Fruit fly (Drosophila melanogaster) whole organism, embryonic: Measurements from ENCODE around the gene Sf3b3.

Experiments
- Antp ChIP-seq: fragments of 200-800 bp; sonication (Bioruptor generic); optimal IDR thresholded peaks from 3 replicates; lab custom pipeline; 2016; ENCODE audit warnings: missing biosample characterization, missing genetic modification characterization
- CG10654 ChIP-seq: fragments of 200-800 bp; sonication (Bioruptor generic); optimal IDR thresholded peaks from 2 replicates; lab custom pipeline; 2016; ENCODE audit warnings: missing biosample characterization, missing genetic modification characterization
- CG10979 ChIP-seq: fragments of 200-800 bp; sonication (Bioruptor generic); optimal IDR thresholded peaks from 2 replicates; lab custom pipeline; 2018; ENCODE audit warnings: missing biosample characterization, mild to moderate bottlenecking, missing genetic modification characterization, moderate library complexity
- CG13123 ChIP-seq: fragments of 200-800 bp; sonication (Bioruptor generic); optimal IDR thresholded peaks from 2 replicates; lab custom pipeline; 2016; ENCODE audit warnings: missing biosample characterization, missing genetic modification characterization
- CG13624 ChIP-seq: fragments of 200-800 bp; sonication (Bioruptor generic); optimal IDR thresholded peaks from 2 replicates; lab custom pipeline; 2016; ENCODE audit warnings: missing biosample characterization, missing genetic modification characterization
- CG14014 ChIP-seq: fragments of 200-800 bp; sonication (Bioruptor generic); IDR thresholded peaks from 2 replicates; pipeline ENCODE4 v1.3.6; 2022; ENCODE audit warnings: missing biosample characterization, missing genetic modification characterization
- CG14965 ChIP-seq: fragments of 200-800 bp; sonication (Bioruptor generic); optimal IDR thresholded peaks from 2 replicates; lab custom pipeline; 2016; ENCODE audit warnings: missing biosample characterization, missing genetic modification characterization, borderline replicate concordance
- CG15011 ChIP-seq: fragments of 200-800 bp; sonication (Bioruptor generic); optimal IDR thresholded peaks from 3 replicates; lab custom pipeline; 2018; ENCODE audit warnings: missing biosample characterization, mild to moderate bottlenecking, missing genetic modification characterization
- CG15514 ChIP-seq: fragments of 200-800 bp; sonication (Bioruptor generic); optimal IDR thresholded peaks from 3 replicates; lab custom pipeline; 2017; ENCODE audit warnings: missing biosample characterization, missing genetic modification characterization, mild to moderate bottlenecking, moderate library complexity, missing genetic modification reagents
- CG16815 ChIP-seq: fragments of 200-800 bp; sonication (Bioruptor generic); optimal IDR thresholded peaks from 3 replicates; lab custom pipeline; 2017; ENCODE audit warnings: missing biosample characterization, mild to moderate bottlenecking, missing genetic modification characterization
- CG17829 ChIP-seq: fragments of 200-800 bp; optimal IDR thresholded peaks from 2 replicates; lab custom pipeline; 2019; ENCODE audit warnings: missing biosample characterization, mild to moderate bottlenecking, missing genetic modification characterization, moderate library complexity
- CG1792 ChIP-seq: fragments of 200-800 bp; sonication (Bioruptor generic); optimal IDR thresholded peaks from 2 replicates; lab custom pipeline; 2016; ENCODE audit warnings: missing biosample characterization, missing genetic modification characterization
- CG18476 ChIP-seq: fragments of 200-800 bp; sonication (Bioruptor generic); optimal IDR thresholded peaks from 2 replicates; lab custom pipeline; 2016; ENCODE audit warnings: missing biosample characterization, mild to moderate bottlenecking, missing genetic modification characterization
- CG18764 ChIP-seq: fragments of 200-800 bp; sonication (Bioruptor generic); optimal IDR thresholded peaks from 3 replicates; lab custom pipeline; 2016; ENCODE audit warnings: missing biosample characterization, missing genetic modification characterization
- CG2712 ChIP-seq: fragments of 200-800 bp; optimal IDR thresholded peaks from 3 replicates; lab custom pipeline; 2019; ENCODE audit warnings: missing biosample characterization, mild to moderate bottlenecking, missing genetic modification characterization, moderate library complexity
- CG3065 ChIP-seq: fragments of 200-800 bp; sonication (Bioruptor generic); optimal IDR thresholded peaks from 2 replicates; lab custom pipeline; 2016; ENCODE audit warnings: missing biosample characterization, missing genetic modification characterization
- CG34422 ChIP-seq: fragments of 200-800 bp; sonication (Bioruptor generic); IDR thresholded peaks from 3 replicates; pipeline ENCODE4 v1.3.6; 2022; ENCODE audit warnings: missing biosample characterization, missing genetic modification characterization
- CG4404 ChIP-seq: fragments of 200-800 bp; sonication (Bioruptor generic); IDR thresholded peaks from 2 replicates; pipeline ENCODE4 v1.3.6; 2022; ENCODE audit warnings: missing biosample characterization, missing genetic modification characterization
- CG7987 ChIP-seq: fragments of 200-800 bp; sonication (Bioruptor generic); optimal IDR thresholded peaks from 2 replicates; lab custom pipeline; 2018; ENCODE audit warnings: missing biosample characterization, mild to moderate bottlenecking, missing genetic modification characterization, moderate library complexity
- CG8290 ChIP-seq, 3 experiments: fragments of 200-800 bp; sonication (Bioruptor generic); optimal IDR thresholded peaks; 2 replicates each; lab custom pipeline; 2016 to 2019; ENCODE audit warnings: missing biosample characterization in 3 of 3, missing genetic modification characterization in 3 of 3, mild to moderate bottlenecking in 2 of 3, moderate library complexity in 1 of 3
- CG9727 ChIP-seq: fragments of 200-800 bp; sonication (Bioruptor generic); optimal IDR thresholded peaks from 3 replicates; lab custom pipeline; 2017; ENCODE audit warnings: missing biosample characterization, mild to moderate bottlenecking, missing genetic modification characterization
- Eip74EF ChIP-seq, 2 experiments: fragments of 200-800 bp in 1 of 2; fragments of >200 bp in 1 of 2; sonication (Bioruptor generic) in 1 of 2; optimal IDR thresholded peaks; 2 replicates each; lab custom pipeline; 2017 to 2019; ENCODE audit warnings: missing biosample characterization in 2 of 2, missing genetic modification characterization in 2 of 2, mild to moderate bottlenecking in 1 of 2, moderate library complexity in 1 of 2
- Fer2 ChIP-seq: fragments of 200-800 bp; sonication (Bioruptor generic); optimal IDR thresholded peaks from 2 replicates; lab custom pipeline; 2018; ENCODE audit warnings: missing biosample characterization, mild to moderate bottlenecking, missing genetic modification characterization, moderate library complexity
- HHEX ChIP-seq: fragments of 200-800 bp; sonication (Bioruptor generic); optimal IDR thresholded peaks from 3 replicates; lab custom pipeline; 2017; ENCODE audit warnings: missing biosample characterization, mild to moderate bottlenecking, missing genetic modification characterization, missing genetic modification reagents
- Lpt ChIP-seq: fragments of >200 bp; optimal IDR thresholded peaks from 2 replicates; lab custom pipeline; 2018; ENCODE audit warnings: missing biosample characterization, missing genetic modification characterization
- Optix ChIP-seq: fragments of 200-800 bp; sonication (Bioruptor generic); IDR thresholded peaks from 3 replicates; pipeline ENCODE4 v1.3.6; 2022; ENCODE audit warnings: missing biosample characterization, missing genetic modification characterization
- Pdp1 ChIP-seq, 2 experiments: fragments of 200-800 bp; sonication (Bioruptor generic); optimal IDR thresholded peaks; 3 replicates each; lab custom pipeline; 2016; ENCODE audit warnings: missing biosample characterization in 2 of 2, missing genetic modification characterization in 2 of 2, mild to moderate bottlenecking in 1 of 2, moderate library complexity in 1 of 2
- Rfx ChIP-seq: fragments of 200-800 bp; sonication (Bioruptor generic); IDR thresholded peaks from 2 replicates; pipeline ENCODE4 v1.3.6; 2022; ENCODE audit warnings: missing biosample characterization, missing genetic modification characterization
- Vsx1 ChIP-seq: fragments of 200-800 bp; sonication (Bioruptor generic); optimal IDR thresholded peaks from 2 replicates; lab custom pipeline; 2017; ENCODE audit warnings: missing biosample characterization, mild to moderate bottlenecking, missing genetic modification characterization, missing genetic modification reagents
- ap ChIP-seq: fragments of 200-800 bp; sonication (Bioruptor generic); IDR thresholded peaks from 2 replicates; pipeline ENCODE4 v1.3.6; 2022; ENCODE audit warnings: missing biosample characterization, missing genetic modification characterization
- bcd ChIP-seq: fragments of 200-800 bp; sonication (Bioruptor generic); optimal IDR thresholded peaks from 2 replicates; lab custom pipeline; 2017; ENCODE audit warnings: missing biosample characterization, mild to moderate bottlenecking, missing genetic modification characterization
- chm ChIP-seq: fragments of 200-800 bp; sonication (Bioruptor generic); IDR thresholded peaks from 2 replicates; pipeline ENCODE4 v1.3.6; 2022; ENCODE audit warnings: missing biosample characterization, missing genetic modification characterization
- corto ChIP-seq: fragments of 200-800 bp; sonication (Bioruptor generic); optimal IDR thresholded peaks from 2 replicates; lab custom pipeline; 2016; ENCODE audit warnings: missing biosample characterization, mild to moderate bottlenecking, missing genetic modification characterization, moderate library complexity
- dysf ChIP-seq: fragments of 200-800 bp; sonication (Bioruptor generic); IDR thresholded peaks from 3 replicates; pipeline ENCODE4 v1.3.6; 2022; ENCODE audit warnings: missing biosample characterization, missing genetic modification characterization
- fd64A ChIP-seq: fragments of 200-800 bp; sonication (Bioruptor generic); optimal IDR thresholded peaks from 3 replicates; lab custom pipeline; 2018; ENCODE audit warnings: missing biosample characterization, mild to moderate bottlenecking, missing genetic modification characterization
- fd96Cb ChIP-seq: fragments of 200-800 bp; sonication (Bioruptor generic); optimal IDR thresholded peaks from 2 replicates; lab custom pipeline; 2018; ENCODE audit warnings: missing biosample characterization, mild to moderate bottlenecking, missing genetic modification characterization, moderate library complexity
- gcm ChIP-seq: fragments of 200-800 bp; sonication (Bioruptor generic); optimal IDR thresholded peaks from 2 replicates; lab custom pipeline; 2019; ENCODE audit warnings: missing biosample characterization, mild to moderate bottlenecking, missing genetic modification characterization, moderate library complexity
- insv ChIP-seq, 2 experiments: fragments of 200-800 bp; sonication (Bioruptor generic); optimal IDR thresholded peaks; 3 replicates each; lab custom pipeline; 2016 to 2018; ENCODE audit warnings: missing biosample characterization in 2 of 2, missing genetic modification characterization in 2 of 2
- lab ChIP-seq: fragments of 200-800 bp; sonication (Bioruptor generic); optimal IDR thresholded peaks from 3 replicates; lab custom pipeline; 2017; ENCODE audit warnings: missing biosample characterization, missing genetic modification characterization, mild to moderate bottlenecking, moderate library complexity, missing genetic modification reagents
- lola ChIP-seq, 3 experiments: fragments of >200 bp in 2 of 3; fragments of 200-800 bp in 1 of 3; sonication (Bioruptor generic) in 1 of 3; optimal IDR thresholded peaks; 2 replicates each; lab custom pipeline; 2017 to 2019; ENCODE audit warnings: missing biosample characterization in 3 of 3, missing genetic modification characterization in 3 of 3, mild to moderate bottlenecking in 1 of 3, moderate library complexity in 1 of 3
- p53 ChIP-seq: fragments of 200-800 bp; sonication (Bioruptor generic); optimal IDR thresholded peaks from 2 replicates; lab custom pipeline; 2016; ENCODE audit warnings: missing biosample characterization, missing genetic modification characterization
- pzg ChIP-seq: fragments of 200-800 bp; sonication (Bioruptor generic); optimal IDR thresholded peaks from 3 replicates; lab custom pipeline; 2018; ENCODE audit warnings: missing biosample characterization, mild to moderate bottlenecking, missing genetic modification characterization, moderate library complexity
- repo ChIP-seq: fragments of 200-800 bp; sonication (Bioruptor generic); optimal IDR thresholded peaks from 2 replicates; lab custom pipeline; 2016; ENCODE audit warnings: missing biosample characterization, missing genetic modification characterization
- schlank ChIP-seq: fragments of 200-800 bp; sonication (Bioruptor generic); optimal IDR thresholded peaks from 2 replicates; lab custom pipeline; 2018; ENCODE audit warnings: missing biosample characterization, mild to moderate bottlenecking, missing genetic modification characterization
- sr ChIP-seq: fragments of 200-800 bp; sonication (Bioruptor generic); IDR thresholded peaks from 3 replicates; pipeline ENCODE4 v1.3.6; 2022; ENCODE audit warnings: missing biosample characterization, missing genetic modification characterization
- ssp ChIP-seq: fragments of 200-800 bp; sonication (Bioruptor generic); IDR thresholded peaks from 2 replicates; pipeline ENCODE4 v1.3.6; 2022; ENCODE audit warnings: missing biosample characterization, missing genetic modification characterization
- sug ChIP-seq: fragments of 200-800 bp; optimal IDR thresholded peaks from 2 replicates; lab custom pipeline; 2019; ENCODE audit warnings: missing biosample characterization, mild to moderate bottlenecking, missing genetic modification characterization, moderate library complexity
- unpg ChIP-seq: fragments of 200-800 bp; sonication (Bioruptor generic); optimal IDR thresholded peaks from 3 replicates; lab custom pipeline; 2018; ENCODE audit warnings: missing biosample characterization, mild to moderate bottlenecking, missing genetic modification characterization, moderate library complexity
- zen2 ChIP-seq: fragments of 200-800 bp; sonication (Bioruptor generic); IDR thresholded peaks from 3 replicates; pipeline ENCODE4 v1.3.6; 2022; ENCODE audit warnings: missing biosample characterization, missing genetic modification characterization; ENCODE audit not compliant: partially characterized antibody

Gene Sf3b3

dm6 chr3L:818438-819138 lies 14.6 kb downstream of the Sf3b3 start (continued):
- TF ChIP-seq CG13123 (no peak), lola (GFP tag; optimal IDR thresholded peaks at IDR 0.05; lab: Kevin White, UChicago) (no peak), Lpt (GFP tag; lab: Kevin White, UChicago) (no peak), CG16815 (GFP tag; lab: Kevin White, UChicago) (no peak), bcd (GFP tag; lab: Kevin White, UChicago) (no peak), CG14965 (GFP tag; lab: Kevin White, UChicago) (no peak), fd64A (no peak), repo (GFP tag; lab: Kevin White, UChicago) (no peak), CG15011 (no peak), CG18764 (GFP tag; lab: Kevin White, UChicago) (no peak), CG14014 (GFP tag; lab: Robert Waterston, UW) (no peak), CG2712 (peak; percentile 14), Optix (GFP tag; lab: Robert Waterston, UW) (no peak), CG17829 (tag; lab: Kevin White, UChicago) (peak; percentile 16), CG8290 (GFP tag; optimal IDR thresholded peaks at IDR 0.05; lab: Kevin White, UChicago) (no peak), CG8290 (tag; optimal IDR thresholded peaks at IDR 0.05; lab: Kevin White, UChicago) (no peak), Antp (no peak), sr (GFP tag; lab: Robert Waterston, UW) (no peak), CG34422 (0 out of 3 replicates have a peak, but pooled peaks have one; percentile 44), pzg (no peak), sug (tag; lab: Kevin White, UChicago) (no peak), CG3065 (GFP tag; lab: Kevin White, UChicago) (no peak), CG1792 (no peak), CG15514 (GFP tag; lab: Kevin White, UChicago) (no peak), corto (no peak), CG10654 (GFP tag; lab: Kevin White, UChicago) (no peak), Pdp1 (GFP tag; optimal IDR thresholded peaks at IDR 0.05; lab: Kevin White, UChicago) (no peak), gcm (GFP tag; lab: Kevin White, UChicago) (no peak), ssp (no peak), CG4404 (GFP tag; lab: Robert Waterston, UW) (no peak), CG10979 (tag; lab: Kevin White, UChicago) (peak; percentile 12), CG9727 (GFP tag; lab: Kevin White, UChicago) (no peak), lab (GFP tag; lab: Kevin White, UChicago) (no peak), Fer2 (tag; lab: Kevin White, UChicago) (no peak), unpg (peak; percentile 10), schlank (no peak), Eip74EF (GFP tag; optimal IDR thresholded peaks at IDR 0.05; lab: Kevin White, UChicago) (no peak), CG7987 (GFP tag; lab: Kevin White, UChicago) (no peak), Rfx (GFP tag; lab: Robert Waterston, UW) (no peak), CG18476 (no peak), insv (GFP tag; optimal IDR thresholded peaks at IDR 0.05; lab: Kevin White, UChicago) (no peak), Vsx1 (peak; percentile 30), CG13624 (GFP tag; lab: Kevin White, UChicago) (no peak), fd96Cb (tag; lab: Kevin White, UChicago) (peak; percentile 13), chm (no peak), p53 (GFP tag; lab: Kevin White, UChicago) (no peak), zen2 (GFP tag; lab: Robert Waterston, UW) (no peak), dysf (GFP tag; lab: Robert Waterston, UW) (peak; percentile 21; the same call in 1 of the 3 replicates), ap (GFP tag; lab: Robert Waterston, UW) (no peak), HHEX (no peak)
